Fruit fly (Drosophila melanogaster): ENCODE measurements around the gene CG17075.

The CG17075 gene

dm6 chr2L:220509-220908, 46.8 kb downstream of the CG17075 start:
- TF ChIP-seq Jra (GFP tag; optimal IDR thresholded peaks at IDR 0.05): no peak
- TF ChIP-seq Dif (GFP tag; optimal IDR thresholded peaks at IDR 0.05; ENCODE audit: partially characterized antibody): peak; percentile 59
- peak; percentile 96 for TF ChIP-seq psq (GFP tag; optimal IDR thresholded peaks at IDR 0.05)

- TF ChIP-seq fru (GFP tag; optimal IDR thresholded peaks at IDR 0.05) (no peak), dsf (GFP tag; optimal IDR thresholded peaks at IDR 0.05; ENCODE audit: borderline replicate concordance) (no peak), psq (GFP tag; optimal IDR thresholded peaks at IDR 0.05) (peak; percentile 25), br (GFP tag; optimal IDR thresholded peaks at IDR 0.05) (no peak)
Measured at dm6 chr2L:219441-220033, 47.8 kb downstream of the CG17075 start.

Data from whole organism, wandering third instar larva.